Fruit fly (Drosophila melanogaster): ENCODE measurements around the gene PGRP-LB.
A peak's percentile ranks its signal among the peaks of the same experiment; 100 is the strongest.

The PGRP-LB gene

dm6 chr3R:11409667-11410137 lies 50.6 kb downstream of the PGRP-LB start, which contains the start of the genes mgr and Irbp:
Gene mgr (minus strand): TSS chr3R:11409875.
Gene Irbp (plus strand): TSS chr3R:11410047.
- TF ChIP-seq sage (GFP tag; optimal IDR thresholded peaks at IDR 0.05), result no peak
- TF ChIP-seq rgr (GFP tag; optimal IDR thresholded peaks at IDR 0.05), result peak; percentile 93
- TF ChIP-seq Sp1 (GFP tag; optimal IDR thresholded peaks at IDR 0.05), result peak; percentile 91
- no peak for TF ChIP-seq pan (optimal IDR thresholded peaks at IDR 0.05)
- TF ChIP-seq dmrt93B (GFP tag; optimal IDR thresholded peaks at IDR 0.05), result peak; percentile 80
- no peak for TF ChIP-seq Rel (GFP tag; optimal IDR thresholded peaks at IDR 0.05)
- no peak for TF ChIP-seq Rel (tag; optimal IDR thresholded peaks at IDR 0.05)
- no peak for TF ChIP-seq Mio (GFP tag; optimal IDR thresholded peaks at IDR 0.05)
- TF ChIP-seq HLH106 (tag; optimal IDR thresholded peaks at IDR 0.05), result peak; percentile 94
- TF ChIP-seq br (GFP tag; optimal IDR thresholded peaks at IDR 0.05), result peak; percentile 79
- no peak for TF ChIP-seq fru (GFP tag; optimal IDR thresholded peaks at IDR 0.05)
- TF ChIP-seq h (GFP tag; optimal IDR thresholded peaks at IDR 0.05), result peak; percentile 81
- TF ChIP-seq sv (GFP tag; optimal IDR thresholded peaks at IDR 0.05), result peak; percentile 72
- TF ChIP-seq Vsx2 (GFP tag; optimal IDR thresholded peaks at IDR 0.05; ENCODE audit: partially characterized antibody), result no peak
- no peak for TF ChIP-seq lola (GFP tag; optimal IDR thresholded peaks at IDR 0.05)
- no peak for TF ChIP-seq Dfd (GFP tag; optimal IDR thresholded peaks at IDR 0.05)
- no peak for TF ChIP-seq Hr78 (GFP tag; optimal IDR thresholded peaks at IDR 0.05)
- no peak for TF ChIP-seq brk (GFP tag; optimal IDR thresholded peaks at IDR 0.05)
- TF ChIP-seq CG9705 (GFP tag; optimal IDR thresholded peaks at IDR 0.05), result peak; percentile 77
- no peak for TF ChIP-seq Hr83 (GFP tag; optimal IDR thresholded peaks at IDR 0.05; ENCODE audit: poor library complexity, severe bottlenecking)
- TF ChIP-seq CG32264 (GFP tag; optimal IDR thresholded peaks at IDR 0.05), result no peak
- TF ChIP-seq OdsH (GFP tag; optimal IDR thresholded peaks at IDR 0.05), result peak; percentile 86
- no peak for TF ChIP-seq usp (GFP tag; optimal IDR thresholded peaks at IDR 0.05)
- peak; percentile 28 for TF ChIP-seq dsf (GFP tag; optimal IDR thresholded peaks at IDR 0.05; ENCODE audit: borderline replicate concordance)
- TF ChIP-seq psq (GFP tag; optimal IDR thresholded peaks at IDR 0.05), result peak; percentile 88
- TF ChIP-seq N (GFP tag; optimal IDR thresholded peaks at IDR 0.05), result no peak
- TF ChIP-seq dl (GFP tag; optimal IDR thresholded peaks at IDR 0.05; ENCODE audit: insufficient read depth in 1 of 2, partially characterized antibody in 2 of 2), result no peak
- TF ChIP-seq jim (GFP tag; optimal IDR thresholded peaks at IDR 0.05), result no peak
- peak in 1 of 2 experiments; percentile 90 for TF ChIP-seq foxo (GFP tag; optimal IDR thresholded peaks at IDR 0.05)
- TF ChIP-seq Dif (GFP tag; optimal IDR thresholded peaks at IDR 0.05; ENCODE audit: partially characterized antibody), result no peak
- TF ChIP-seq Jra (GFP tag; optimal IDR thresholded peaks at IDR 0.05), result no peak
- TF ChIP-seq woc (GFP tag; optimal IDR thresholded peaks at IDR 0.05), result no peak
- peak; percentile 63 for TF ChIP-seq ey (GFP tag; optimal IDR thresholded peaks at IDR 0.05)
- TF ChIP-seq Hnf4 (GFP tag; optimal IDR thresholded peaks at IDR 0.05), result no peak
- TF ChIP-seq CrebA (GFP tag; optimal IDR thresholded peaks at IDR 0.05; ENCODE audit: borderline replicate concordance), result no peak
- TF ChIP-seq Myc (optimal IDR thresholded peaks at IDR 0.05), result no peak
- peak; percentile 8 for TF ChIP-seq GATAd (GFP tag; optimal IDR thresholded peaks at IDR 0.05)
- TF ChIP-seq Abd-B (GFP tag; optimal IDR thresholded peaks at IDR 0.05), result no peak
- TF ChIP-seq tai (GFP tag; optimal IDR thresholded peaks at IDR 0.05), result no peak

dm6 chr3R:11407733-11408134 lies 52.6 kb downstream of the PGRP-LB start, which contains the start of gene mRpL40:
Gene mRpL40 (plus strand): TSS chr3R:11407918.
- TF ChIP-seq Myc (optimal IDR thresholded peaks at IDR 0.05) (no peak), ey (GFP tag; optimal IDR thresholded peaks at IDR 0.05) (no peak), Abd-B (GFP tag; optimal IDR thresholded peaks at IDR 0.05) (no peak), foxo (GFP tag; optimal IDR thresholded peaks at IDR 0.05) (no peak), HLH106 (tag; optimal IDR thresholded peaks at IDR 0.05) (no peak), dsf (GFP tag; optimal IDR thresholded peaks at IDR 0.05; ENCODE audit: borderline replicate concordance) (no peak)

DNA sequence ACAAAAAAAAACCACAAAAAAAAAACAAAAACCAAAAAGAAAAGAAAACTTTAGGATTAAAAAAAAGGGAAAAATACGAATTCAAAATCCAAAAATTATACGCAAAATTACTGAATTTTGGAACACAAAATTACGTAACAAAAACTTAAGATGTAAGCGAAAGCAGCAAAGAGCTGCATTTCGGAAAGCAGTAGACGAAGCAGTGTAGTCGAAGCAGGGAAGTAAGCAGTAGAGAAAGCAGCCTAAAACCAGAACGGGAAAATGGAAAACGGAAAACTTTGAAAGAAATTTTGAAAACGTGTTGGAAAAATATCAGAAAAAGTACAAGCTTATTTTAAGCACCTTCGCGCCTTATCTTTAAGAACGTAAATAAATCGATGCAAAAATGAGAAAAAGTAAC lies 57.5 kb downstream of the PGRP-LB start:
- TF ChIP-seq dsf (GFP tag; optimal IDR thresholded peaks at IDR 0.05; ENCODE audit: borderline replicate concordance) (no peak), usp (GFP tag; optimal IDR thresholded peaks at IDR 0.05) (no peak), Vsx2 (GFP tag; optimal IDR thresholded peaks at IDR 0.05; ENCODE audit: partially characterized antibody) (no peak), fru (GFP tag; optimal IDR thresholded peaks at IDR 0.05) (no peak), Hr83 (GFP tag; optimal IDR thresholded peaks at IDR 0.05; ENCODE audit: poor library complexity, severe bottlenecking) (no peak), psq (GFP tag; optimal IDR thresholded peaks at IDR 0.05) (no peak), dmrt93B (GFP tag; optimal IDR thresholded peaks at IDR 0.05) (no peak), dl (GFP tag; optimal IDR thresholded peaks at IDR 0.05; ENCODE audit: insufficient read depth in 1 of 2, partially characterized antibody in 2 of 2) (no peak), tai (GFP tag; optimal IDR thresholded peaks at IDR 0.05) (no peak), Abd-B (GFP tag; optimal IDR thresholded peaks at IDR 0.05) (no peak), CrebA (GFP tag; optimal IDR thresholded peaks at IDR 0.05; ENCODE audit: borderline replicate concordance) (no peak), HLH106 (tag; optimal IDR thresholded peaks at IDR 0.05) (no peak), lola (GFP tag; optimal IDR thresholded peaks at IDR 0.05) (no peak), Mio (GFP tag; optimal IDR thresholded peaks at IDR 0.05) (no peak), Rel (GFP tag; optimal IDR thresholded peaks at IDR 0.05) (no peak), Rel (tag; optimal IDR thresholded peaks at IDR 0.05) (no peak), CG9705 (GFP tag; optimal IDR thresholded peaks at IDR 0.05) (no peak), N (GFP tag; optimal IDR thresholded peaks at IDR 0.05) (no peak)
